Fruit fly (Drosophila melanogaster) whole organism, adult: Measurements from ENCODE around the gene TTLL6B.

Experiments
- CG11617 ChIP-seq: fragments of 200-800 bp; sonication (Bioruptor generic); optimal IDR thresholded peaks from 2 replicates; lab custom pipeline; 2017; ENCODE audit warnings: mild to moderate bottlenecking, missing biosample characterization, missing genetic modification reagents, missing genetic modification characterization
- CG12768 ChIP-seq: fragments of 200-800 bp; sonication (Bioruptor generic); optimal IDR thresholded peaks from 2 replicates; lab custom pipeline; 2017; ENCODE audit warnings: missing biosample characterization, missing genetic modification characterization, mild to moderate bottlenecking, moderate library complexity, missing genetic modification reagents
- CG14711 ChIP-seq: fragments of 200-800 bp; sonication (Bioruptor generic); optimal IDR thresholded peaks from 2 replicates; lab custom pipeline; 2018; ENCODE audit warnings: missing biosample characterization, mild to moderate bottlenecking, missing genetic modification characterization, moderate library complexity
- CG1620 ChIP-seq: fragments of 200-800 bp; sonication (Bioruptor generic); optimal IDR thresholded peaks from 2 replicates; lab custom pipeline; 2016; ENCODE audit warnings: missing biosample characterization, missing genetic modification characterization
- CG33017 ChIP-seq: fragments of 200-800 bp; sonication (Bioruptor generic); optimal IDR thresholded peaks from 2 replicates; lab custom pipeline; 2018; ENCODE audit warnings: missing biosample characterization, mild to moderate bottlenecking, missing genetic modification characterization, moderate library complexity
- CG5204 ChIP-seq: fragments of 200-800 bp; sonication (Bioruptor generic); optimal IDR thresholded peaks from 2 replicates; lab custom pipeline; 2016; ENCODE audit warnings: missing biosample characterization, missing genetic modification characterization
- CG7045 ChIP-seq: fragments of 200-800 bp; sonication (Bioruptor generic); optimal IDR thresholded peaks from 2 replicates; lab custom pipeline; 2017; ENCODE audit warnings: missing biosample characterization, mild to moderate bottlenecking, missing genetic modification characterization
- CG7101 ChIP-seq: fragments of 200-800 bp; sonication (Bioruptor generic); optimal IDR thresholded peaks from 2 replicates; lab custom pipeline; 2018; ENCODE audit warnings: missing biosample characterization, mild to moderate bottlenecking, missing genetic modification characterization, moderate library complexity
- Clk ChIP-seq: fragments of 200-800 bp; sonication (Bioruptor generic); optimal IDR thresholded peaks from 2 replicates; lab custom pipeline; 2017; ENCODE audit warnings: missing biosample characterization, missing genetic modification characterization
- Crg-1 ChIP-seq: fragments of 200-800 bp; sonication (Bioruptor generic); optimal IDR thresholded peaks from 2 replicates; lab custom pipeline; 2016; ENCODE audit warnings: missing biosample characterization, missing genetic modification characterization
- Hr96 ChIP-seq: fragments of 200-800 bp; sonication (Bioruptor generic); optimal IDR thresholded peaks from 2 replicates; lab custom pipeline; 2016; ENCODE audit warnings: missing biosample characterization, missing genetic modification characterization
- Mnt ChIP-seq: fragments of 200-800 bp; sonication (Bioruptor generic); optimal IDR thresholded peaks from 2 replicates; lab custom pipeline; 2016; ENCODE audit warnings: missing biosample characterization, mild to moderate bottlenecking, missing genetic modification characterization
- bab1 ChIP-seq: fragments of 200-800 bp; sonication (Bioruptor generic); optimal IDR thresholded peaks from 3 replicates; lab custom pipeline; 2019; ENCODE audit warnings: missing biosample characterization, mild to moderate bottlenecking, missing genetic modification characterization, moderate library complexity
- cic ChIP-seq: fragments of 200-800 bp; sonication (Bioruptor generic); optimal IDR thresholded peaks from 2 replicates; lab custom pipeline; 2017; ENCODE audit warnings: missing biosample characterization, mild to moderate bottlenecking, missing genetic modification characterization, moderate library complexity
- cnc ChIP-seq, 2 experiments: fragments of >200 bp; optimal IDR thresholded peaks; 2 replicates each; lab custom pipeline; 2017
- kay ChIP-seq: fragments of 200-800 bp; sonication (Bioruptor generic); peaks from one replicate; lab custom pipeline; 2016; ENCODE audit warnings: missing biosample characterization, missing genetic modification characterization, borderline replicate concordance
- ovo ChIP-seq: fragments of 200-800 bp; sonication (Bioruptor generic); optimal IDR thresholded peaks from 2 replicates; lab custom pipeline; 2016; ENCODE audit warnings: missing biosample characterization, missing genetic modification characterization
- pad ChIP-seq: fragments of 200-800 bp; sonication (Bioruptor generic); optimal IDR thresholded peaks from 3 replicates; lab custom pipeline; 2017; ENCODE audit warnings: missing biosample characterization, missing genetic modification characterization, mild to moderate bottlenecking, moderate library complexity, missing genetic modification reagents
- tj ChIP-seq: fragments of 200-800 bp; sonication (Bioruptor generic); optimal IDR thresholded peaks from 3 replicates; lab custom pipeline; 2017; ENCODE audit warnings: missing biosample characterization, mild to moderate bottlenecking, missing genetic modification characterization, moderate library complexity
- toe ChIP-seq: fragments of 200-800 bp; sonication (Bioruptor generic); optimal IDR thresholded peaks from 2 replicates; lab custom pipeline; 2016; ENCODE audit warnings: missing biosample characterization, missing genetic modification characterization

TTLL6B gene

dm6 chr3R:27247892-27248291 is 2.9 kb downstream of the TTLL6B start, which contains the start of gene CG5984:
Gene CG5984, minus strand, starts transcription at chr3R:27247992.
- TF ChIP-seq CG11617 (GFP tag; lab: Kevin White, UChicago) (no peak), CG12768 (GFP tag; lab: Kevin White, UChicago) (no peak), toe (GFP tag; lab: Kevin White, UChicago) (no peak), Mnt (GFP tag; lab: Kevin White, UChicago) (no peak), Crg-1 (no peak), tj (no peak), Hr96 (GFP tag; lab: Kevin White, UChicago) (no peak), CG14711 (tag; lab: Kevin White, UChicago) (no peak), cnc (optimal IDR thresholded peaks at IDR 0.05; lab: Kevin White, UChicago) (no peak), CG7101 (tag; lab: Kevin White, UChicago) (no peak), Clk (GFP tag; lab: Kevin White, UChicago) (no peak), CG7045 (GFP tag; lab: Kevin White, UChicago) (no peak), kay (GFP tag; lab: Kevin White, UChicago) (no peak), bab1 (GFP tag; lab: Kevin White, UChicago) (no peak)

dm6 chr3R:27246264-27246663 is 4.5 kb downstream of the TTLL6B start:
- TF ChIP-seq CG14711 (tag; lab: Kevin White, UChicago) (peak; percentile 80), CG7045 (GFP tag; lab: Kevin White, UChicago) (peak; percentile 54), tj (peak; percentile 25), toe (GFP tag; lab: Kevin White, UChicago) (peak; percentile 7), CG33017 (peak; percentile 82), bab1 (GFP tag; lab: Kevin White, UChicago) (peak; percentile 72), CG7101 (tag; lab: Kevin White, UChicago) (peak; percentile 72), cnc (optimal IDR thresholded peaks at IDR 0.05; lab: Kevin White, UChicago) (no peak), CG12768 (GFP tag; lab: Kevin White, UChicago) (peak; percentile 15), Clk (GFP tag; lab: Kevin White, UChicago) (no peak), Mnt (GFP tag; lab: Kevin White, UChicago) (no peak), Crg-1 (no peak), CG11617 (GFP tag; lab: Kevin White, UChicago) (peak; percentile 26)

dm6 chr3R:27245401-27245757 is 5.4 kb downstream of the TTLL6B start:
- TF ChIP-seq CG12768 (GFP tag; lab: Kevin White, UChicago), result no peak
- TF ChIP-seq CG33017, result no peak
- no peak for TF ChIP-seq kay (GFP tag; lab: Kevin White, UChicago)
- TF ChIP-seq tj, result peak; percentile 4
- no peak for TF ChIP-seq pad (GFP tag; lab: Kevin White, UChicago)
- TF ChIP-seq CG5204 (GFP tag; lab: Kevin White, UChicago), result no peak
- no peak for TF ChIP-seq CG7101 (tag; lab: Kevin White, UChicago)
- no peak for TF ChIP-seq Hr96 (GFP tag; lab: Kevin White, UChicago)
- peak in 1 of 2 experiments; percentile 50 for TF ChIP-seq cnc (optimal IDR thresholded peaks at IDR 0.05; lab: Kevin White, UChicago)

- TF ChIP-seq kay (GFP tag; lab: Kevin White, UChicago) (no peak), pad (GFP tag; lab: Kevin White, UChicago) (peak; percentile 30), CG14711 (tag; lab: Kevin White, UChicago) (no peak), CG7101 (tag; lab: Kevin White, UChicago) (no peak), CG5204 (GFP tag; lab: Kevin White, UChicago) (no peak), CG12768 (GFP tag; lab: Kevin White, UChicago) (peak; percentile 30), bab1 (GFP tag; lab: Kevin White, UChicago) (no peak), CG7045 (GFP tag; lab: Kevin White, UChicago) (no peak), ovo (peak; percentile 57), cic (GFP tag; lab: Kevin White, UChicago) (peak; percentile 60), cnc (optimal IDR thresholded peaks at IDR 0.05; lab: Kevin White, UChicago) (no peak), Clk (GFP tag; lab: Kevin White, UChicago) (no peak), tj (no peak), toe (GFP tag; lab: Kevin White, UChicago) (no peak), CG1620 (GFP tag; lab: Kevin White, UChicago) (peak; percentile 36), CG33017 (no peak), Mnt (GFP tag; lab: Kevin White, UChicago) (peak; percentile 35), Hr96 (GFP tag; lab: Kevin White, UChicago) (peak; percentile 31), Crg-1 (no peak), CG11617 (GFP tag; lab: Kevin White, UChicago) (no peak)
Observed at dm6 chr3R:27244742-27245400, 5.9 kb downstream of the TTLL6B start, which contains the start of gene CG18766. Gene CG18766, minus strand, starts transcription at chr3R:27245249.

dm6 chr3R:27244412-27244741 is 6.4 kb downstream of the TTLL6B start:
- TF ChIP-seq CG33017, result no peak
- TF ChIP-seq Crg-1, result no peak
- TF ChIP-seq Clk (GFP tag; lab: Kevin White, UChicago), result no peak
- no peak for TF ChIP-seq Hr96 (GFP tag; lab: Kevin White, UChicago)
- TF ChIP-seq kay (GFP tag; lab: Kevin White, UChicago), result no peak
- TF ChIP-seq ovo, result peak; percentile 91
- peak; percentile 18 for TF ChIP-seq pad (GFP tag; lab: Kevin White, UChicago)
- TF ChIP-seq tj, result no peak
- TF ChIP-seq CG5204 (GFP tag; lab: Kevin White, UChicago), result no peak
- TF ChIP-seq Mnt (GFP tag; lab: Kevin White, UChicago), result no peak
- no peak for TF ChIP-seq CG7101 (tag; lab: Kevin White, UChicago)
- TF ChIP-seq cic (GFP tag; lab: Kevin White, UChicago), result no peak
- TF ChIP-seq CG12768 (GFP tag; lab: Kevin White, UChicago), result no peak
- no peak for TF ChIP-seq CG1620 (GFP tag; lab: Kevin White, UChicago)
- TF ChIP-seq toe (GFP tag; lab: Kevin White, UChicago), result no peak
- no peak for TF ChIP-seq CG14711 (tag; lab: Kevin White, UChicago)
- no peak for TF ChIP-seq CG11617 (GFP tag; lab: Kevin White, UChicago)
